Fruit fly (Drosophila melanogaster): ENCODE results near the gene CG6015.

- TF ChIP-seq CG32006 (GFP tag; optimal IDR thresholded peaks at IDR 0.05) (no peak), Hr39 (GFP tag; optimal IDR thresholded peaks at IDR 0.05) (no peak), CG10669 (GFP tag; optimal IDR thresholded peaks at IDR 0.05) (no peak), CG4318 (GFP tag; optimal IDR thresholded peaks at IDR 0.05) (no peak)
Observed at dm6 chr3R:22022623-22023022, 11.5 kb downstream of the CG6015 start.

Measured in whole organism, prepupa.